Worm (Caenorhabditis elegans) whole organism, L4 larva: ENCODE data around the gene F22F7.8.

Experiments used
- R02D3.7 ChIP-seq: fragments of 150-350 bp; sonication (generic microtip); optimal IDR thresholded peaks from 3 replicates; lab custom pipeline; 2014; ENCODE audit warnings: missing biosample characterization, missing genetic modification characterization
- daf-16 ChIP-seq, 3 experiments: sonication (generic microtip); optimal IDR thresholded peaks; 2 replicates each; lab custom pipeline; 2016 to 2017; ENCODE audit warnings: missing genetic modification characterization in 3 of 3, missing genetic modification reagents in 3 of 3, mild to moderate bottlenecking in 2 of 3, missing compliant biosample characterization in 2 of 3, missing biosample characterization in 1 of 3, moderate library complexity in 1 of 3

DNA sequence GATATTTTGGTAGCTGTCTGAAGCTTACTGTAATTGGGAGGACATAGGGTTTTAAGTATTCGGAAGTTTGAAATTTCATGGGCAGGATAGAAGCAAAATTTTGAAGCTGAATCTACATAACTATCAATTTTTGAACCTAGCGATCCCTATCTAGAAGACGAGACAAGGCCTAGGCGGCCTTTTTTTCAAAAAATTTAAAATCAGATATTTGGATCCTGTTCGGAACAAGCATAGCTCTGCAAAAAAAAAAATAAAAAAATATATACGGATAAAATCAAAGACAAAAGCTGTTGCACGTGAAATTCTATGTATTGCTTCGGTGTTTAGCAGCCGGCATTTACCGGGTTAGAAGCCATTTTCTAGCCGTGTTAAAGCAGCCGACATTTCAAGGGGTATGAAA lies 26.6 kb downstream of the F22F7.8 start, which contains the start of gene F36F12.2:
- TF ChIP-seq R02D3.7 (tag; lab: Kevin White, UChicago): no peak
- no peak for TF ChIP-seq daf-16 (GFP tag; optimal IDR thresholded peaks at IDR 0.05; lab: Kevin White, UChicago)
- TF ChIP-seq daf-16 (tag; optimal IDR thresholded peaks at IDR 0.05; lab: Kevin White, UChicago): no peak
